Fruit fly (Drosophila melanogaster): Measurements from ENCODE around the gene CG43783.
A peak's percentile ranks its signal among the peaks of the same experiment; 100 is the strongest.

CG43783 gene

dm6 chr3L:8950955-8951354 is 3.1 kb downstream of the CG43783 start (continued):
- TF ChIP-seq CG9817 (tag; optimal IDR thresholded peaks at IDR 0.05) (peak; percentile 7), CG14050 (GFP tag; IDR thresholded peaks at IDR 0.05) (no peak), pho (GFP tag; optimal IDR thresholded peaks at IDR 0.05) (no peak), Hsf (GFP tag; optimal IDR thresholded peaks at IDR 0.05) (no peak), D19B (GFP tag; optimal IDR thresholded peaks at IDR 0.05) (no peak), CG4328 (GFP tag; optimal IDR thresholded peaks at IDR 0.05) (no peak), CG4707 (GFP tag; optimal IDR thresholded peaks at IDR 0.05) (no peak), CG16815 (GFP tag; optimal IDR thresholded peaks at IDR 0.05) (no peak), CG12219 (GFP tag; optimal IDR thresholded peaks at IDR 0.05) (no peak), CG11695 (GFP tag; IDR thresholded peaks at IDR 0.05) (peak; percentile 59; the same call in 2 of the 3 replicates), ssp (GFP tag; IDR thresholded peaks at IDR 0.05) (no peak), YL-1 (GFP tag; optimal IDR thresholded peaks at IDR 0.05) (peak; percentile 1), eyg (GFP tag; optimal IDR thresholded peaks at IDR 0.05) (no peak), zen2 (GFP tag; IDR thresholded peaks at IDR 0.05; ENCODE audit: partially characterized antibody) (no peak), Camta (GFP tag; optimal IDR thresholded peaks at IDR 0.05) (no peak), slp2 (GFP tag; optimal IDR thresholded peaks at IDR 0.05) (no peak), Hmx (GFP tag; optimal IDR thresholded peaks at IDR 0.05) (no peak), Meics (GFP tag; optimal IDR thresholded peaks at IDR 0.05) (peak; percentile 64), Bteb2 (GFP tag; optimal IDR thresholded peaks at IDR 0.05) (no peak), knrl (GFP tag; IDR thresholded peaks at IDR 0.05; ENCODE audit: partially characterized antibody) (no peak), CG14860 (GFP tag; IDR thresholded peaks at IDR 0.05; ENCODE audit: partially characterized antibody) (no peak), Nf-YB (GFP tag; optimal IDR thresholded peaks at IDR 0.05) (peak; percentile 26), CG3847 (GFP tag; IDR thresholded peaks at IDR 0.05) (no peak), CG7786 (GFP tag; optimal IDR thresholded peaks at IDR 0.05) (no peak), nerfin-1 (tag; optimal IDR thresholded peaks at IDR 0.05) (peak; percentile 46), az2 (GFP tag; optimal IDR thresholded peaks at IDR 0.05) (peak; percentile 45), her (GFP tag; optimal IDR thresholded peaks at IDR 0.05) (no peak), Aef1 (GFP tag; IDR thresholded peaks at IDR 0.05) (no peak), CG32772 (GFP tag; IDR thresholded peaks at IDR 0.05) (0 out of 2 replicates have a peak, but pooled peaks have one; percentile 26), Dbx (GFP tag; IDR thresholded peaks at IDR 0.05) (no peak), schlank (tag; optimal IDR thresholded peaks at IDR 0.05) (no peak), CTCF (GFP tag; optimal IDR thresholded peaks at IDR 0.05) (no peak), ato (GFP tag; IDR thresholded peaks at IDR 0.05; ENCODE audit: partially characterized antibody) (no peak), HLH54F (GFP tag; optimal IDR thresholded peaks at IDR 0.05) (no peak), CG14441 (GFP tag; IDR thresholded peaks at IDR 0.05) (no peak), CG10147 (GFP tag; optimal IDR thresholded peaks at IDR 0.05) (no peak), Hey (tag; optimal IDR thresholded peaks at IDR 0.05) (no peak), CG34224 (GFP tag; IDR thresholded peaks at IDR 0.05; ENCODE audit: partially characterized antibody) (no peak), CG11504 (tag; optimal IDR thresholded peaks at IDR 0.05) (peak; percentile 81), Sry-β (GFP tag; optimal IDR thresholded peaks at IDR 0.05) (no peak), odd (GFP tag; optimal IDR thresholded peaks at IDR 0.05) (no peak), gfzf (GFP tag; optimal IDR thresholded peaks at IDR 0.05) (no peak), Bdp1 (GFP tag; optimal IDR thresholded peaks at IDR 0.05) (no peak), bab2 (GFP tag; optimal IDR thresholded peaks at IDR 0.05) (no peak), CG4282 (GFP tag; optimal IDR thresholded peaks at IDR 0.05) (no peak), CG8478 (optimal IDR thresholded peaks at IDR 0.05) (no peak), zfh1 (GFP tag; IDR thresholded peaks at IDR 0.05) (no peak), CG2889 (GFP tag; IDR thresholded peaks at IDR 0.05) (no peak), CG9932 (GFP tag; IDR thresholded peaks at IDR 0.05) (no peak), Mrtf (GFP tag; IDR thresholded peaks at IDR 0.05) (no peak), wek (GFP tag; optimal IDR thresholded peaks at IDR 0.05) (no peak), Ada2b (GFP tag; IDR thresholded peaks at IDR 0.05) (peak; percentile 29; the same call in 1 of the 2 replicates), Rfx (GFP tag; IDR thresholded peaks at IDR 0.05) (peak; percentile 20; the same call in 1 of the 2 replicates)

Measured in whole organism, embryonic.